Worm (Caenorhabditis elegans) whole organism, midembryonic: Measurements from ENCODE around the gene wapl-1.

Experiments used
- T22C8.4 ChIP-seq: fragments of 200-800 bp; sonication (Bioruptor generic); IDR thresholded peaks from 2 replicates; pipeline ENCODE4 v1.3.6; 2022; ENCODE audit warnings: missing genetic modification characterization, missing compliant biosample characterization
- cog-1 ChIP-seq: sonication (generic microtip); optimal IDR thresholded peaks from 2 replicates; lab custom pipeline; 2016; ENCODE audit warnings: missing genetic modification characterization, missing compliant biosample characterization
- flt-1 ChIP-seq: fragments of 200-800 bp; sonication (Bioruptor generic); IDR thresholded peaks from 2 replicates; pipeline ENCODE4 v1.3.6; 2022; ENCODE audit warnings: missing genetic modification characterization, missing compliant biosample characterization
- klf-2 ChIP-seq: fragments of 200-800 bp; sonication (Bioruptor generic); conservative IDR thresholded peaks from 2 replicates; pipeline ENCODE4 v1.3.6; 2022; ENCODE audit warnings: missing genetic modification reagents, missing genetic modification characterization, missing compliant biosample characterization
- med-1 ChIP-seq: sonication (generic microtip); optimal IDR thresholded peaks from 2 replicates; lab custom pipeline; 2017; ENCODE audit warnings: missing genetic modification characterization, mild to moderate bottlenecking, missing compliant biosample characterization, antibody characterized with exemption, missing genetic modification reagents; ENCODE audit not compliant: insufficient read depth
- ref-1 ChIP-seq: fragments of 200-800 bp; sonication (Bioruptor generic); conservative IDR thresholded peaks from 2 replicates; pipeline ENCODE4 v1.3.6; 2022; ENCODE audit warnings: missing genetic modification reagents, missing genetic modification characterization, missing compliant biosample characterization
- tab-1 ChIP-seq: fragments of 200-800 bp; sonication (Bioruptor generic); IDR thresholded peaks from 2 replicates; pipeline ENCODE4 v1.3.6; 2022; ENCODE audit warnings: missing genetic modification characterization, missing compliant biosample characterization
- ztf-23 ChIP-seq: fragments of 200-800 bp; sonication (Bioruptor generic); IDR thresholded peaks from 2 replicates; pipeline ENCODE4 v1.3.6; 2022; ENCODE audit warnings: missing genetic modification reagents, missing genetic modification characterization, missing compliant biosample characterization
- ztf-29 ChIP-seq: fragments of 200-800 bp; sonication (Bioruptor generic); IDR thresholded peaks from 2 replicates; pipeline ENCODE4 v1.3.6; 2022; ENCODE audit warnings: missing genetic modification reagents, missing genetic modification characterization, missing compliant biosample characterization

The wapl-1 gene

DNA sequence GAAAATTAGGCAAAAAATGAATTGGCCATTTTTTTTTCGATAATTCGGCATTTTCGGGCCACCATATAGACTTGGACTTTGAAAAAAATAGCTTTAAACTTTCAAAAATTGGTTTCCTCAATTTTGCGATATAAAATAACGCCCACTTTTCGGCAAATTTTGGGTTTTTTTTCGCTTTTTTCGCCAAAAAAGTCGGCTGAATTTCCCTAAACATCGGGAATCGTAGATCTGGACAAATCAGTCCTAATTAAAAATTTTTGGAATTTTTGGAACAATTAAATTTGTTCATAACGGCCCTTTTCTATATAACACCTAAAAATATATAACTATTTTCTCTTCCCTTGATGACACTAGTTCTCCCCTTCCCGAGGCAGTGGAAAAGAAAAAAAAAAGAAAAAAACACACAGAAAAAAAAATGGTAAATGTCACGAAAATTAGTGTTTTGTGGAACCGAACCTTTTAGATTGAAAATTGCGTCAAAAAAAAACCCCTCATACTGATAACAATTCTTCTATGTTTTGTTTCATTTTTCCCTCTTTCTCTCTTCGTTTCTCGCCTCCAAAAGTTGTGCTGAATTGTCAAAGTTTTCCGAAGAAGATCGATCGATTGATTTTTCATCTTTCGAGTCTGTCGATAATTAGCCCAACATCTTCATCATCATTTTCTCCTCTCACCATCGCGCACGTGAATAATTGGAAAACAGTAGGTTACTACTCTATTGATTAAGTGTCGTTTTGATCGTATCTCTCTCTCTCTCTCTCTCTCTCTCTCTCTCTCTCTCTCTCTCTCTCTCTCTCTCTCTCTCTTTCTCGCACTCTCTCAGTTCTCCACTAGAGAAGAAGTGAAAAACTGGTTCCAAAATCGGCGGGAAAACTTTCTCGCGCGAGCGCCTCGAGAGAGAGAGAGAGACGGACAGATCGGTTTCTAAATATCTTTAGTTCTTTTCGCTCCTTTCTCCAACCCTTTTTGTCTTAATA, 44.9 kb downstream of the wapl-1 start, which contains the start of gene Y24D9A.6:
TSS of gene Y24D9A.6 (minus strand) at position 51 of the 977 bp plus-strand sequence.
- TF ChIP-seq ztf-29 (no peak), T22C8.4 (GFP tag; lab: Robert Waterston, UW) (peak; percentile 51; the same call in 1 of the 2 replicates)

DNA sequence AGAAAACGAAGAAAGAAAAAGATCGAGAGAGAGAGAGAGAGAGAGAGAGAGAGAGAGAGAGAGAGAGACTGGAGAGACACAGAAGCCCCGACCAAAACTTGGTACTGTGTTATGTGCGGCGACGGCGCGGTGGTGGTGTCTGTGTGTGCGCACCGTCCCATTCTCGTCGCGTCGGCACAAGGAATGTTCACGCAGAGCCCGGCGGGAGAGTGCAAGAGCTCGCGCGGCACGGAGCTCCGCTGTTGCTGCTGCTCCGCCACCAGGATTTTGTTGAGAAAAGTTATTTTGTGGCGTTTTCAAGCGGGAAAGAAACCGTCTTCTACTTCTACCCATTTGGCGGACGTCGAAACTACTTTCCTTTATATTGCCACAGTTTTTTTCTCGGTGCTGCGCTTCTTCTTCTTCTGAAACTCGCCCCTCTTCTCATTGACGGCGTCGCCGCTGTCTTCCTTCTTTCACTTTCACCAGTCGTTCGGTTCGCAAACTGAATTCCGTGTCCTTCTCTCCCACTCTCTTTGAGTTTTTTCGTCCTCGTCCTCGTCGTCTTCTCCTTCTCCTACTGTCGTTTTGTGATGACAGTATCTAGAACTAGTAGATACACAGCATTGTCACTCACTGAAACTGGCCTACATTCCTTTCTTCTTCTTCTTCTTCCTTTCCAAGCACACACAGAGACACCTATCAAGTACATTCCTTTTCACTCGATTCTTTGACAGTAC, 46.0 kb downstream of the wapl-1 start:
- TF ChIP-seq klf-2 (GFP tag; lab: Robert Waterston, UW) (no peak), med-1 (GFP tag; lab: Kevin White, UChicago) (no peak), T22C8.4 (GFP tag; lab: Robert Waterston, UW) (no peak), cog-1 (tag; lab: Kevin White, UChicago) (no peak), tab-1 (0 out of 2 replicates have a peak, but pooled peaks have one; percentile 58), ztf-23 (GFP tag; lab: Robert Waterston, UW) (0 out of 2 replicates have a peak, but pooled peaks have one; percentile 21), ztf-29 (no peak), ref-1 (no peak), flt-1 (GFP tag; lab: Robert Waterston, UW) (0 out of 2 replicates have a peak, but pooled peaks have one; percentile 13)

DNA sequence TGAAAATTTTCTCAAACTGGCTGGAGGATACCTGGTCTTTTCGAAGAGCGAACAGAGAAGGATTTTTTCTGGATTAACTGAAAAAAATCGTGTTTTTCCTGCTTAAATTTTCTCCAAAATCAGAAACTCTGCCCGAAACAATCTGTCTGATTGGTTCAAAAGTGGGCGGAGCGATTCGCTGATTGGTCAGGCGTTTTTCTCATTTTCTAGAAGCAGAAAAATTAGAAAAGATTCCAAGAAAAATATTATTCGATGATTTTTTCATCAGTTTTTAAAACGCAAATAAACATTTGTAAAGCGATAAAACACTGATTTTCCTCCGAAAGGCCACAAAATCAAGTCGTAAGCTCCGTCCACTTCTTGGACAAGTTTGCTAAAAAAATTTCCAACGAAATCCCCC, 46.6 kb downstream of the wapl-1 start:
- TF ChIP-seq ztf-23 (GFP tag; lab: Robert Waterston, UW) (no peak), ref-1 (no peak), med-1 (GFP tag; lab: Kevin White, UChicago) (no peak), ztf-29 (no peak), flt-1 (GFP tag; lab: Robert Waterston, UW) (no peak), klf-2 (GFP tag; lab: Robert Waterston, UW) (no peak), cog-1 (tag; lab: Kevin White, UChicago) (no peak), T22C8.4 (GFP tag; lab: Robert Waterston, UW) (no peak), tab-1 (no peak)

DNA sequence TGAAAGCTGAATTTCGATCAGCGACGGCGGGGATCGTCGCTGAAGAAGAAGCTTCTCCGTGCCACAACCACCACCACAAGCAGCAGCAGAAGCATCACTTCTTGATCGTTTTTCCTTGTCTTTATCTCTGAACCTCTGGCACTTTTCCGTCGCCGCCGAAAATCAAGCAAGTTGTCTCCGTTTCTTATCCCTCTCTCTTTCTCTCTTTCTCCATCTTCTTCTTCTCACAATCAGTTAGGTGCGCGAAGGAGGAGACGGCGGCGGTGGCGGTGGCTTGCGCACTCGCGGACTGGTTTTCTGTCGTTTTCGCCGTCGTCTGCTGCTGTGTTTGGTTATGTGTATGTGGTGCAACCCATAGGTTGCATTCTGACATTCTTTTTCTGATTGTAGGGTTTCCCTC, 47.1 kb downstream of the wapl-1 start:
- TF ChIP-seq T22C8.4 (GFP tag; lab: Robert Waterston, UW) (no peak), ztf-23 (GFP tag; lab: Robert Waterston, UW) (peak; percentile 38; the same call in 1 of the 2 replicates), tab-1 (no peak)

DNA sequence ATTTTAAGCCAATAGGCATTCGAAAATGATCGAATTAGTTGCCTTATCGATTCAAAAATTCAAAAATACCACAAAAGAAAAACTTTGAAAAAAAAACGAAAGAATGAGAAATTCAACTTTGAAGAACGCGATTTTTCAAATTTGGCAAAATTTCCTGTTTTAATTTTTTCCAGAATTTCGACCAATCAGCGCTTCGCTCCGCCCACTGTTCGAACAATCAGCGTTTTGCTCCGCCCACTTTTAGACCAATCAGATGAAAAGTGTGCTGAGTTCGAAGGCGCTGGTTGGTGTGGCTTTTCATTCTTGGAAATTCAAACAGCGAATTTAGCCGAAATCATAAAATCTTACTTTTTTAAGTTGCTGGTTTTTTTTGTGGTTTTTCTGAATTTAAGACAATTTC, 48.0 kb downstream of the wapl-1 start:
- no peak for TF ChIP-seq med-1 (GFP tag; lab: Kevin White, UChicago)
- TF ChIP-seq T22C8.4 (GFP tag; lab: Robert Waterston, UW): no peak
- TF ChIP-seq ztf-23 (GFP tag; lab: Robert Waterston, UW): no peak
- no peak for TF ChIP-seq klf-2 (GFP tag; lab: Robert Waterston, UW)
- TF ChIP-seq ztf-29: no peak
- no peak for TF ChIP-seq tab-1
- no peak for TF ChIP-seq cog-1 (tag; lab: Kevin White, UChicago)
- no peak for TF ChIP-seq ref-1
- no peak for TF ChIP-seq flt-1 (GFP tag; lab: Robert Waterston, UW)

DNA sequence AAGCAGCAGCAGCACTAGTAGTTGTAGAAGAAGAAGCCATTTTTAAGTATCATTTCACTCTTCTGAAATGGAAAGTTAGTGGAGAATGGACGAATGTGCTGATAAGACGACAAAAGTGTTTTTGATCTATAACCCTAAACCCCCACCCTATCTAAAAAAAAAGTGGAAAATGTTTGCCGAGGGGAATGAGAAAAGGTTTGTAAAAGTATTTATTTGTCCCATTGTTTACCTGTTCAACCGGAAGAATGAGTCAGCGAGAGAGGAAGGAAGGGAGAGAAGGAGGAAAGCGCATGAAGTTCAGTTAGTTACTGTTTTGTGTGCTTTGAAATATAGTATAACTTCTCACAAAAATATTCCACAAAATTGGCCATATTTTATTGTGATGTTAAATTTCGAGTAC, 48.4 kb downstream of the wapl-1 start:
- no peak for TF ChIP-seq flt-1 (GFP tag; lab: Robert Waterston, UW)
- TF ChIP-seq tab-1: no peak
- no peak for TF ChIP-seq cog-1 (tag; lab: Kevin White, UChicago)
- TF ChIP-seq T22C8.4 (GFP tag; lab: Robert Waterston, UW): no peak
- TF ChIP-seq ztf-29: no peak
- no peak for TF ChIP-seq klf-2 (GFP tag; lab: Robert Waterston, UW)
- TF ChIP-seq ref-1: no peak
- no peak for TF ChIP-seq med-1 (GFP tag; lab: Kevin White, UChicago)
- no peak for TF ChIP-seq ztf-23 (GFP tag; lab: Robert Waterston, UW)

DNA sequence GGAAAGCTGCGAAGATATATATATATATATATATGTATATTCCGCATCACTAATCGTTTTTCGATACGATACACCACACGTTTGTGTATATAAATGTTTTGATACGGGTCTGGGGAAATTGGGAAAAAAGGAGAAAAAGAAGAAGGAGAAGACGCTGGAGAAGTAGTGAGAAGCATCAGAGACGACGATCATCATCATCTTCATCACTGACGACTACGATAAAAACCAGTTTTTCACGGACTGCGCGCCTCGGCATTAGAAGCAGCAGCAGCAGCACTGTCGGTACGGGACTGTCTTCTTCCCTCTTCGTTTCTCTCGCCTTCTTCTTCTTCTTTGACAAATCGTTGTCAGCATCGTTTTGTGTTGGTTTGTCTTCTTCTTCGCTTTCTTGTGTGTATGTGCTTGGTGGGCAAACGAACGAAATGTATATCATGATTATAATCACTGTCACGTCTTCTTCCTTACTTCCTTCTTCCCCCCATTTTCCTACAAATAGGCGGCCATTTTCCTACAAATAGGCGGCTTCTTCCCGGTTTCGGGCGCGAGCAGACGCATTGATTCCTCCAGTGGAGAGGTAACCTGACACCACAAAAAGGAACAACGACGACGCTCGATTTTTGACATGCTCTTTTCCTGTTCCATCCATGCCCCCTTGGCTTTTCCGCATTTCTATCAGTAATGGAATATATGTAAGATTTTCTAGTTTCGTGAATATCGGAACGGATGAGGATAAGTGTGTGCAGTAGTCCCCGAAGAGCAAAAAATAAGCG, 49.3 kb downstream of the wapl-1 start:
- no peak for TF ChIP-seq klf-2 (GFP tag; lab: Robert Waterston, UW)
- TF ChIP-seq ztf-23 (GFP tag; lab: Robert Waterston, UW): no peak
- no peak for TF ChIP-seq flt-1 (GFP tag; lab: Robert Waterston, UW)
- no peak for TF ChIP-seq T22C8.4 (GFP tag; lab: Robert Waterston, UW)
- no peak for TF ChIP-seq med-1 (GFP tag; lab: Kevin White, UChicago)
- TF ChIP-seq ref-1: no peak
- TF ChIP-seq tab-1: no peak
- no peak for TF ChIP-seq ztf-29
- TF ChIP-seq cog-1 (tag; lab: Kevin White, UChicago): no peak

DNA sequence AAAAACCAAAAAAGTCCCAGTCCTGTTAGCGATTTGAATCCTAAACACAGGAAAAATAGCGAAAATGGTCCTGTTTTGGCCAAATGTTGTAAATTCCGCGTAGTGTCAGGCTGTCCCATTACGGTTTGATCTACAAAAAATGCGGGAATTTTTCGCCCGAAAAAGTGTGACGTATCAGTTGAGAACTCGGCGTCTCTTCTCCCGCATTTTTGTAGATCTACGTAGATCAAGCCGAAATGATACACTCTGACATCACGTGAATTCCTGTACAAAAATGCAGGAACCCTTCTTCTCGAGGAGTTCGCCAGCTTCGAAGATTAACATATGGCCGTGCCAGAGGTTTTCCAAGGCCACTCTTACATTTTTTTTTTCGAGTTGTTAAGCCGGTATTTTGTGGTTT, 50.0 kb downstream of the wapl-1 start:
- no peak for TF ChIP-seq T22C8.4 (GFP tag; lab: Robert Waterston, UW)
- TF ChIP-seq tab-1: no peak
- TF ChIP-seq med-1 (GFP tag; lab: Kevin White, UChicago): no peak
- TF ChIP-seq cog-1 (tag; lab: Kevin White, UChicago): no peak
- no peak for TF ChIP-seq klf-2 (GFP tag; lab: Robert Waterston, UW)
- no peak for TF ChIP-seq flt-1 (GFP tag; lab: Robert Waterston, UW)
- TF ChIP-seq ztf-29: no peak
- TF ChIP-seq ztf-23 (GFP tag; lab: Robert Waterston, UW): no peak
- TF ChIP-seq ref-1: no peak
